Fruit fly (Drosophila melanogaster): ENCODE results near the gene CG7059.

CG7059 gene

DNA sequence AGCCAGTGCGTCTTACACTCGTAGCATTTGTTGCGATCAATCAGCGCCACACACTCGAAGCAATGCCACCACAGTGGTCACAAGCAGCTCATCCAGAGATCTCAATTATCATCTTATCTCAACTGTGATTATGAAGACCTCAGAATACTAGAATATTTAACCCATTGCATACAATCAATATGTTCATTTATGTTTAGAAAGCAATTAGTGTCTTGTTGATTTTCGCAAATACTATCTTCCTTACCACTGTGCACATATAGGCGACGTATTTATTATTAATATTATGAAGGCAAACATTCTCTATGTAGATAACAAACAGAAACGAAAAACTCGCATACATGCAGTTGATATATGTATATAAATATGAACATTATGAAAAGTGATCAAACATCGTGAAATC, 30.8 kb upstream of the CG7059 start (continued):
- TF ChIP-seq fd3F (GFP tag; optimal IDR thresholded peaks at IDR 0.05) (peak; percentile 2), HLH54F (GFP tag; optimal IDR thresholded peaks at IDR 0.05) (peak; percentile 9), Hsf (GFP tag; optimal IDR thresholded peaks at IDR 0.05) (peak; percentile 51), otp (GFP tag; IDR thresholded peaks at IDR 0.05) (peak; percentile 61; the same call in 2 of the 3 replicates), CG17802 (tag; optimal IDR thresholded peaks at IDR 0.05) (peak; percentile 63), Hey (tag; optimal IDR thresholded peaks at IDR 0.05) (no peak), bcd (GFP tag; optimal IDR thresholded peaks at IDR 0.05) (peak; percentile 62), CG1647 (GFP tag; optimal IDR thresholded peaks at IDR 0.05) (peak; percentile 20), CG15696 (tag; optimal IDR thresholded peaks at IDR 0.05) (peak; percentile 89), Tbp (GFP tag; optimal IDR thresholded peaks at IDR 0.05) (no peak), CG8478 (optimal IDR thresholded peaks at IDR 0.05) (no peak), Sin3A (optimal IDR thresholded peaks at IDR 0.05) (no peak), GATAe (GFP tag; conservative IDR thresholded peaks at IDR 0.05) (0 out of 2 replicates have a peak, but pooled peaks have one; percentile 14), prd (optimal IDR thresholded peaks at IDR 0.05) (no peak), prd (GFP tag; IDR thresholded peaks at IDR 0.05) (peak; percentile 79), psq (GFP tag; optimal IDR thresholded peaks at IDR 0.05) (peak; percentile 70), CG30403 (GFP tag; optimal IDR thresholded peaks at IDR 0.05) (peak; percentile 39), mld (GFP tag; IDR thresholded peaks at IDR 0.05; ENCODE audit: partially characterized antibody) (no peak), CTCF (GFP tag; optimal IDR thresholded peaks at IDR 0.05) (no peak), NC2α (GFP tag; optimal IDR thresholded peaks at IDR 0.05) (peak; percentile 55), CG12744 (GFP tag; optimal IDR thresholded peaks at IDR 0.05) (peak; percentile 34), CG11696 (GFP tag; IDR thresholded peaks at IDR 0.05) (peak; percentile 66; the same call in 1 of the 2 replicates), sd (tag; optimal IDR thresholded peaks at IDR 0.05) (peak; percentile 20), CG6254 (GFP tag; optimal IDR thresholded peaks at IDR 0.05) (peak; percentile 83), ERR (GFP tag; optimal IDR thresholded peaks at IDR 0.05) (no peak), Mes4 (GFP tag; optimal IDR thresholded peaks at IDR 0.05) (peak; percentile 62), CG6683 (GFP tag; optimal IDR thresholded peaks at IDR 0.05) (peak; percentile 38), aop (GFP tag; IDR thresholded peaks at IDR 0.05) (no peak), pfk (GFP tag; optimal IDR thresholded peaks at IDR 0.05) (no peak), grau (tag; optimal IDR thresholded peaks at IDR 0.05) (peak; percentile 58), dan (GFP tag; IDR thresholded peaks at IDR 0.05) (no peak), CG9437 (GFP tag; optimal IDR thresholded peaks at IDR 0.05) (no peak), gfzf (GFP tag; optimal IDR thresholded peaks at IDR 0.05) (no peak), ftz-f1 (GFP tag; optimal IDR thresholded peaks at IDR 0.05) (no peak), pb (GFP tag; optimal IDR thresholded peaks at IDR 0.05) (no peak), Hmr (GFP tag; optimal IDR thresholded peaks at IDR 0.05) (peak; percentile 32), lmd (GFP tag; IDR thresholded peaks at IDR 0.05) (peak; percentile 54), hb (GFP tag; IDR thresholded peaks at IDR 0.05; ENCODE audit: partially characterized antibody) (no peak), dmrt11E (tag; optimal IDR thresholded peaks at IDR 0.05) (peak; percentile 88), slp2 (GFP tag; optimal IDR thresholded peaks at IDR 0.05) (no peak), CG14710 (tag; optimal IDR thresholded peaks at IDR 0.05) (peak; percentile 87), CG17361 (GFP tag; IDR thresholded peaks at IDR 0.05) (peak; percentile 83), nom (GFP tag; optimal IDR thresholded peaks at IDR 0.05) (peak; percentile 44), hth (optimal IDR thresholded peaks at IDR 0.05) (no peak), CG17186 (GFP tag; optimal IDR thresholded peaks at IDR 0.05) (peak; percentile 54), CrebB (tag; optimal IDR thresholded peaks at IDR 0.05) (peak; percentile 42), YL-1 (GFP tag; optimal IDR thresholded peaks at IDR 0.05) (peak; percentile 32), kah (GFP tag; optimal IDR thresholded peaks at IDR 0.05) (peak; percentile 32), chm (GFP tag; IDR thresholded peaks at IDR 0.05) (peak; percentile 77), CG1832 (GFP tag; optimal IDR thresholded peaks at IDR 0.05) (no peak), CG11085 (GFP tag; IDR thresholded peaks at IDR 0.05) (peak; percentile 36; the same call in 1 of the 2 replicates), bowl (GFP tag; IDR thresholded peaks at IDR 0.05) (peak; percentile 49; the same call in 1 of the 2 replicates), Dp (GFP tag; optimal IDR thresholded peaks at IDR 0.05) (no peak)
